Worm (Caenorhabditis elegans) whole organism, L1 larva: ENCODE measurements around the gene F33E11.3.
A peak's percentile ranks its signal among the peaks of the same experiment; 100 is the strongest.

Experiments used
- C04F5.9 ChIP-seq: sonication (generic microtip); optimal IDR thresholded peaks from 2 replicates; lab custom pipeline; 2016; ENCODE audit warnings: missing genetic modification characterization, missing compliant biosample characterization
- C34B4.2 ChIP-seq: sonication (generic microtip); optimal IDR thresholded peaks from 2 replicates; lab custom pipeline; 2017; ENCODE audit warnings: mild to moderate bottlenecking, missing genetic modification characterization, missing compliant biosample characterization
- F16B12.6 ChIP-seq: fragments of 150-350 bp; optimal IDR thresholded peaks from 2 replicates; lab custom pipeline; 2014; ENCODE audit warnings: missing biosample characterization, missing genetic modification characterization
- Y116A8C.19 ChIP-seq: sonication (generic microtip); optimal IDR thresholded peaks from 2 replicates; lab custom pipeline; 2016; ENCODE audit warnings: missing compliant biosample characterization, missing genetic modification characterization, borderline replicate concordance
- alr-1 ChIP-seq: fragments of 200-800 bp; sonication (Bioruptor generic); optimal IDR thresholded peaks from 2 replicates; lab custom pipeline; 2018; ENCODE audit warnings: borderline replicate concordance, mild to moderate bottlenecking, missing genetic modification characterization, missing compliant biosample characterization
- ceh-8 ChIP-seq: fragments of 200-800 bp; sonication (Bioruptor generic); optimal IDR thresholded peaks from 2 replicates; lab custom pipeline; 2018; ENCODE audit warnings: mild to moderate bottlenecking, missing genetic modification characterization, moderate library complexity, missing compliant biosample characterization
- ceh-82 ChIP-seq, 3 experiments: fragments of 150-350 bp in 1 of 3; sonication (generic microtip) in 2 of 3; optimal IDR thresholded peaks; 2 replicates each; lab custom pipeline; 2014 to 2017; ENCODE audit warnings: missing biosample characterization in 3 of 3, missing genetic modification characterization in 3 of 3
- ceh-90 ChIP-seq: sonication (generic microtip); optimal IDR thresholded peaks from 2 replicates; lab custom pipeline; 2016; ENCODE audit warnings: missing genetic modification characterization, missing compliant biosample characterization
- dpl-1 ChIP-seq, 3 experiments: fragments of 150-350 bp in 2 of 3; sonication (generic microtip) in 1 of 3; optimal IDR thresholded peaks; 2 replicates each; lab custom pipeline; 2014 to 2017; ENCODE audit warnings: missing biosample characterization in 3 of 3, missing genetic modification characterization in 3 of 3, missing genetic modification reagents in 3 of 3
- efl-1 ChIP-seq, 4 experiments: fragments of 150-350 bp; optimal IDR thresholded peaks in 3 of 4; peaks in 1 of 4; 1 replicate in 1 of 4; 2 replicates in 3 of 4; lab custom pipeline; 2014; ENCODE audit warnings: missing biosample characterization in 2 of 4, missing genetic modification characterization in 2 of 4, missing genetic modification reagents in 2 of 4
- efl-3 ChIP-seq: fragments of 200-800 bp; sonication (Bioruptor generic); optimal IDR thresholded peaks from 2 replicates; lab custom pipeline; 2018; ENCODE audit warnings: mild to moderate bottlenecking, missing genetic modification characterization, missing compliant biosample characterization
- elt-2 ChIP-seq: sonication (generic microtip); optimal IDR thresholded peaks from 2 replicates; lab custom pipeline; 2016; ENCODE audit warnings: missing genetic modification characterization, mild to moderate bottlenecking, inconsistent platforms, missing compliant biosample characterization, missing genetic modification reagents
- fkh-10 ChIP-seq: sonication (generic microtip); optimal IDR thresholded peaks from 2 replicates; lab custom pipeline; 2017; ENCODE audit warnings: missing biosample characterization, missing genetic modification reagents, missing genetic modification characterization
- fkh-8 ChIP-seq: sonication (generic microtip); optimal IDR thresholded peaks from 2 replicates; lab custom pipeline; 2016; ENCODE audit warnings: mild to moderate bottlenecking, missing genetic modification characterization, missing compliant biosample characterization
- grh-1 ChIP-seq: fragments of 200-800 bp; sonication (Bioruptor generic); IDR thresholded peaks from 2 replicates; pipeline ENCODE4 v1.3.6; 2022; ENCODE audit warnings: missing genetic modification reagents, missing genetic modification characterization, missing compliant biosample characterization
- hlh-17 ChIP-seq: fragments of 200-800 bp; sonication (Bioruptor generic); optimal IDR thresholded peaks from 2 replicates; lab custom pipeline; 2018; ENCODE audit warnings: missing genetic modification characterization, mild to moderate bottlenecking, missing compliant biosample characterization, moderate library complexity, borderline replicate concordance
- irx-1 ChIP-seq: sonication (generic microtip); optimal IDR thresholded peaks from 2 replicates; lab custom pipeline; 2016; ENCODE audit warnings: missing genetic modification characterization, missing compliant biosample characterization
- isw-1 ChIP-seq: fragments of 200-800 bp; sonication (Bioruptor generic); IDR thresholded peaks from 2 replicates; pipeline ENCODE4 v1.3.6; 2022; ENCODE audit warnings: missing genetic modification characterization, missing compliant biosample characterization
- lin-13 ChIP-seq: fragments of 150-350 bp; optimal IDR thresholded peaks from 2 replicates; lab custom pipeline; 2014; ENCODE audit warnings: missing biosample characterization, missing genetic modification reagents, missing genetic modification characterization
- lin-14 ChIP-seq: fragments of 200-800 bp; sonication (Bioruptor generic); optimal IDR thresholded peaks from 2 replicates; lab custom pipeline; 2018; ENCODE audit warnings: mild to moderate bottlenecking, missing genetic modification characterization, moderate library complexity, missing compliant biosample characterization
- lin-39 ChIP-seq: fragments of 150-350 bp; optimal IDR thresholded peaks from 2 replicates; lab custom pipeline; 2014; ENCODE audit warnings: missing biosample characterization, missing genetic modification reagents, missing genetic modification characterization
- lir-3 ChIP-seq: sonication (generic microtip); optimal IDR thresholded peaks from 2 replicates; lab custom pipeline; 2016; ENCODE audit warnings: mild to moderate bottlenecking, missing genetic modification characterization, moderate library complexity, missing compliant biosample characterization; ENCODE audit not compliant: poor library complexity
- lsy-2 ChIP-seq, 2 experiments: fragments of 150-350 bp; optimal IDR thresholded peaks; 2 replicates each; lab custom pipeline; 2014; ENCODE audit warnings: missing biosample characterization in 2 of 2, missing genetic modification characterization in 2 of 2
- mdl-1 ChIP-seq, 2 experiments: fragments of 150-350 bp; optimal IDR thresholded peaks; 2 replicates each; lab custom pipeline; 2014 to 2017; ENCODE audit warnings: missing biosample characterization in 2 of 2, missing genetic modification characterization in 2 of 2, inconsistent platforms in 1 of 2
- nhr-12 ChIP-seq: sonication (generic microtip); optimal IDR thresholded peaks from 2 replicates; lab custom pipeline; 2017; ENCODE audit warnings: missing biosample characterization, missing genetic modification characterization
- nhr-19 ChIP-seq: fragments of 200-800 bp; sonication (Bioruptor generic); conservative IDR thresholded peaks from 2 replicates; pipeline ENCODE4 v1.3.6; 2022; ENCODE audit warnings: missing genetic modification characterization, missing compliant biosample characterization
- nhr-20 ChIP-seq: sonication (generic microtip); optimal IDR thresholded peaks from 2 replicates; lab custom pipeline; 2016; ENCODE audit warnings: mild to moderate bottlenecking, missing genetic modification characterization, missing compliant biosample characterization
- nhr-237 ChIP-seq: fragments of 150-350 bp; optimal IDR thresholded peaks from 2 replicates; lab custom pipeline; 2014; ENCODE audit warnings: missing biosample characterization, missing genetic modification characterization
- nhr-28 ChIP-seq: fragments of 150-350 bp; optimal IDR thresholded peaks from 2 replicates; lab custom pipeline; 2014; ENCODE audit warnings: missing biosample characterization, missing genetic modification characterization
- nhr-76 ChIP-seq: sonication (generic microtip); optimal IDR thresholded peaks from 2 replicates; lab custom pipeline; 2017; ENCODE audit warnings: missing biosample characterization, missing genetic modification characterization
- nhr-77 ChIP-seq: fragments of 150-350 bp; optimal IDR thresholded peaks from 2 replicates; lab custom pipeline; 2014; ENCODE audit warnings: missing biosample characterization, missing genetic modification characterization
- nhr-84 ChIP-seq: sonication (generic microtip); optimal IDR thresholded peaks from 2 replicates; lab custom pipeline; 2017; ENCODE audit warnings: missing biosample characterization, missing genetic modification characterization
- pag-3 ChIP-seq: sonication (generic microtip); optimal IDR thresholded peaks from 2 replicates; lab custom pipeline; 2017; ENCODE audit warnings: missing genetic modification characterization, mild to moderate bottlenecking, missing compliant biosample characterization, antibody characterized with exemption, borderline replicate concordance; ENCODE audit not compliant: insufficient read depth
- rnt-1 ChIP-seq: sonication (generic microtip); optimal IDR thresholded peaks from 2 replicates; lab custom pipeline; 2016; ENCODE audit warnings: mild to moderate bottlenecking, missing genetic modification characterization, moderate library complexity, missing compliant biosample characterization
- sup-37 ChIP-seq: fragments of 200-800 bp; sonication (Bioruptor generic); optimal IDR thresholded peaks from 2 replicates; lab custom pipeline; 2018; ENCODE audit warnings: mild to moderate bottlenecking, missing genetic modification characterization, missing compliant biosample characterization
- tlp-1 ChIP-seq: fragments of 150-350 bp; optimal IDR thresholded peaks from 2 replicates; lab custom pipeline; 2014; ENCODE audit warnings: missing biosample characterization, missing genetic modification characterization
- unc-30 ChIP-seq: sonication (generic microtip); optimal IDR thresholded peaks from 2 replicates; lab custom pipeline; 2017; ENCODE audit warnings: missing biosample characterization, missing genetic modification characterization
- unc-86 ChIP-seq: sonication (generic microtip); optimal IDR thresholded peaks from 2 replicates; lab custom pipeline; 2016; ENCODE audit warnings: missing genetic modification characterization, missing compliant biosample characterization
- unc-98 ChIP-seq: fragments of 200-800 bp; sonication (Bioruptor generic); IDR thresholded peaks from 2 replicates; pipeline ENCODE4 v1.3.6; 2022; ENCODE audit warnings: missing genetic modification characterization, missing compliant biosample characterization
- vab-15 ChIP-seq: sonication (generic microtip); optimal IDR thresholded peaks from 2 replicates; lab custom pipeline; 2017; ENCODE audit warnings: missing genotype, mild to moderate bottlenecking, missing genetic modification characterization, missing compliant biosample characterization
- xbp-1 ChIP-seq: sonication (generic microtip); optimal IDR thresholded peaks from 2 replicates; lab custom pipeline; 2016; ENCODE audit warnings: missing genetic modification characterization, missing compliant biosample characterization
- zag-1 ChIP-seq: fragments of 150-350 bp; optimal IDR thresholded peaks from 2 replicates; lab custom pipeline; 2014; ENCODE audit warnings: missing biosample characterization, missing genetic modification characterization
- ztf-11 ChIP-seq, 2 experiments: sonication (generic microtip); optimal IDR thresholded peaks; 2 replicates each; lab custom pipeline; 2016 to 2017; ENCODE audit warnings: missing genetic modification characterization in 2 of 2, missing biosample characterization in 1 of 2, missing compliant biosample characterization in 1 of 2

Gene F33E11.3

DNA sequence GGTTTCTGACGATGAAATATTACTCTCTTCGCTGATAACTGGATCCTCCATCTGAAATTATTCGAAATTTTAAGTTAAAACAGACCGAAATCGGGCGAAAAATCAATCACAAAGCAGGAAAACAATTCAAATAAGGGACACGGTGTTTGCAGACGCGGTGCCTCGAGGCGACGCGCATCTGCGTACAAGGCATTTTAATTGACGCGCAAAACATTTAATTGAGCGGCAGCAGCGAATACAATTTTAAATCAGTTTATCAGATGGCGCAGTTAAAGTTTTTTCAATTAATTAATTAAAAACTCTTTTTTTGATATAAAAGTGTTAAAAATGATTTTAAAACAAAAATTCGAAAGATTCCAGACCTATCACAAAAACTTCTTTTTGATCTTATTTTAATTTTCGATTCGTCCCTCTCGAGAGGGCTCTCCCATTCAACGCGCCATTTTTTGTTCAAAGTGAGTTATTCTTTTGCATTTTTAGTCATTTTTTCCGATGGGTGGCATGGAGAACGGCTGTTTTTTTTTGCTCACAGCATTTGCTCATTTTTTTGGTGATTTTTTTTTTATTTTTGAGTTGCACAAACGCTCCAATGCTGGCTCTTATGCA, 7.1 kb upstream of the F33E11.3 start, which contains the start of gene phf-10 (continued):
- TF ChIP-seq unc-86 (no peak), lir-3 (no peak), efl-3 (GFP tag; lab: Kevin White, UChicago) (no peak), C34B4.2 (tag; lab: Kevin White, UChicago) (no peak), unc-30 (tag; lab: Kevin White, UChicago) (no peak), ceh-8 (no peak), nhr-19 (GFP tag; lab: Robert Waterston, UW) (peak; percentile 15; the same call in 1 of the 2 replicates), zag-1 (tag; lab: Kevin White, UChicago) (no peak), xbp-1 (tag; lab: Kevin White, UChicago) (peak; percentile 35), nhr-77 (tag; lab: Kevin White, UChicago) (no peak), nhr-28 (tag; lab: Kevin White, UChicago) (no peak), lsy-2 (tag; optimal IDR thresholded peaks at IDR 0.05; lab: Kevin White, UChicago) (peak; percentile 38 to 51), mdl-1 (tag; optimal IDR thresholded peaks at IDR 0.05; lab: Kevin White, UChicago) (no peak), hlh-17 (no peak), efl-1 (optimal IDR thresholded peaks at IDR 0.05; lab: Kevin White, UChicago) (peak; percentile 16 to 76), efl-1 (GFP tag; optimal IDR thresholded peaks at IDR 0.05 in 1 of 2; lab: Kevin White, UChicago) (peak; percentile 75 to 97), isw-1 (GFP tag; lab: Robert Waterston, UW) (no peak; the same call in 1 of the 2 replicates), pag-3 (tag; lab: Kevin White, UChicago) (no peak), nhr-76 (tag; lab: Kevin White, UChicago) (no peak), Y116A8C.19 (tag; lab: Kevin White, UChicago) (no peak), alr-1 (tag; lab: Kevin White, UChicago) (no peak), lin-14 (GFP tag; lab: Kevin White, UChicago) (no peak), unc-98 (GFP tag; lab: Robert Waterston, UW) (no peak), lin-13 (GFP tag; lab: Kevin White, UChicago) (no peak), F16B12.6 (tag; lab: Kevin White, UChicago) (peak; percentile 83), vab-15 (tag; lab: Kevin White, UChicago) (no peak), elt-2 (no peak), nhr-237 (tag; lab: Kevin White, UChicago) (no peak), fkh-10 (GFP tag; lab: Kevin White, UChicago) (no peak), lin-39 (tag; lab: Kevin White, UChicago) (no peak), sup-37 (GFP tag; lab: Kevin White, UChicago) (no peak), nhr-84 (tag; lab: Kevin White, UChicago) (no peak), fkh-8 (tag; lab: Kevin White, UChicago) (no peak), tlp-1 (tag; lab: Kevin White, UChicago) (no peak), nhr-12 (tag; lab: Kevin White, UChicago) (no peak), ceh-90 (tag; lab: Kevin White, UChicago) (no peak), grh-1 (GFP tag; lab: Robert Waterston, UW) (no peak), irx-1 (tag; lab: Kevin White, UChicago) (no peak), nhr-20 (tag; lab: Kevin White, UChicago) (peak; percentile 44), ztf-11 (tag; optimal IDR thresholded peaks at IDR 0.05; lab: Kevin White, UChicago) (no peak), rnt-1 (tag; lab: Kevin White, UChicago) (no peak), C04F5.9 (tag; lab: Kevin White, UChicago) (no peak), dpl-1 (GFP tag; optimal IDR thresholded peaks at IDR 0.05; lab: Kevin White, UChicago) (peak; percentile 36 to 75 (median 74)), ceh-82 (tag; optimal IDR thresholded peaks at IDR 0.05; lab: Kevin White, UChicago) (peak in 1 of 3 experiments; percentile 6)
